Worm (Caenorhabditis elegans) whole organism, L1 larva: Measurements from ENCODE around the gene hsp-12.2.

ENCODE experiments used
- C04F5.9 ChIP-seq: sonication (generic microtip); optimal IDR thresholded peaks from 2 replicates; lab custom pipeline; 2016; ENCODE audit warnings: missing genetic modification characterization, missing compliant biosample characterization
- C16A3.4 ChIP-seq: fragments of 150-350 bp; optimal IDR thresholded peaks from 2 replicates; lab custom pipeline; 2014; ENCODE audit warnings: missing biosample characterization, missing genetic modification characterization
- Y116A8C.19 ChIP-seq: sonication (generic microtip); optimal IDR thresholded peaks from 2 replicates; lab custom pipeline; 2016; ENCODE audit warnings: missing compliant biosample characterization, missing genetic modification characterization, borderline replicate concordance
- alr-1 ChIP-seq: fragments of 200-800 bp; sonication (Bioruptor generic); optimal IDR thresholded peaks from 2 replicates; lab custom pipeline; 2018; ENCODE audit warnings: borderline replicate concordance, mild to moderate bottlenecking, missing genetic modification characterization, missing compliant biosample characterization
- aly-2 ChIP-seq: fragments of 150-350 bp; optimal IDR thresholded peaks from 2 replicates; lab custom pipeline; 2014; ENCODE audit warnings: missing biosample characterization, missing genetic modification characterization
- ama-1 ChIP-seq: fragments of 150-350 bp; optimal IDR thresholded peaks from 2 replicates; lab custom pipeline; 2014
- blmp-1 ChIP-seq: fragments of 150-350 bp; optimal IDR thresholded peaks from 2 replicates; lab custom pipeline; 2014; ENCODE audit warnings: missing biosample characterization, missing genetic modification characterization
- ceh-82 ChIP-seq, 3 experiments: fragments of 150-350 bp in 1 of 3; sonication (generic microtip) in 2 of 3; optimal IDR thresholded peaks; 2 replicates each; lab custom pipeline; 2014 to 2017; ENCODE audit warnings: missing biosample characterization in 3 of 3, missing genetic modification characterization in 3 of 3
- ceh-90 ChIP-seq: sonication (generic microtip); optimal IDR thresholded peaks from 2 replicates; lab custom pipeline; 2016; ENCODE audit warnings: missing genetic modification characterization, missing compliant biosample characterization
- ces-1 ChIP-seq: fragments of 150-350 bp; optimal IDR thresholded peaks from 2 replicates; lab custom pipeline; 2014; ENCODE audit warnings: missing biosample characterization, missing genetic modification reagents, missing genetic modification characterization
- dpl-1 ChIP-seq, 3 experiments: fragments of 150-350 bp in 2 of 3; sonication (generic microtip) in 1 of 3; optimal IDR thresholded peaks; 2 replicates each; lab custom pipeline; 2014 to 2017; ENCODE audit warnings: missing biosample characterization in 3 of 3, missing genetic modification characterization in 3 of 3, missing genetic modification reagents in 3 of 3
- efl-1 ChIP-seq, 4 experiments: fragments of 150-350 bp; optimal IDR thresholded peaks in 3 of 4; peaks in 1 of 4; 1 replicate in 1 of 4; 2 replicates in 3 of 4; lab custom pipeline; 2014; ENCODE audit warnings: missing biosample characterization in 2 of 4, missing genetic modification characterization in 2 of 4, missing genetic modification reagents in 2 of 4
- efl-3 ChIP-seq: fragments of 200-800 bp; sonication (Bioruptor generic); optimal IDR thresholded peaks from 2 replicates; lab custom pipeline; 2018; ENCODE audit warnings: mild to moderate bottlenecking, missing genetic modification characterization, missing compliant biosample characterization
- egl-13 ChIP-seq: sonication (generic microtip); optimal IDR thresholded peaks from 2 replicates; lab custom pipeline; 2016; ENCODE audit warnings: missing genotype, missing genetic modification reagents, missing genetic modification characterization, missing compliant biosample characterization
- egl-27 ChIP-seq, 2 experiments: fragments of 150-350 bp in 1 of 2; sonication (generic microtip); optimal IDR thresholded peaks; 3 replicates each; lab custom pipeline; 2017 to 2018; ENCODE audit warnings: missing biosample characterization in 2 of 2, missing genetic modification characterization in 2 of 2, missing genetic modification reagents in 2 of 2
- fkh-4 ChIP-seq: sonication (generic microtip); optimal IDR thresholded peaks from 2 replicates; lab custom pipeline; 2016; ENCODE audit warnings: missing compliant biosample characterization, missing genetic modification characterization, borderline replicate concordance
- fos-1 ChIP-seq: fragments of 150-350 bp; optimal IDR thresholded peaks from 2 replicates; lab custom pipeline; 2014; ENCODE audit warnings: missing biosample characterization, missing genetic modification characterization
- hlh-4 ChIP-seq: sonication (generic microtip); optimal IDR thresholded peaks from 2 replicates; lab custom pipeline; 2016; ENCODE audit warnings: mild to moderate bottlenecking, missing genetic modification characterization, missing compliant biosample characterization
- lin-14 ChIP-seq: fragments of 200-800 bp; sonication (Bioruptor generic); optimal IDR thresholded peaks from 2 replicates; lab custom pipeline; 2018; ENCODE audit warnings: mild to moderate bottlenecking, missing genetic modification characterization, moderate library complexity, missing compliant biosample characterization
- lin-35 ChIP-seq, 2 experiments: fragments of 150-350 bp; optimal IDR thresholded peaks; 2 replicates each; lab custom pipeline; 2014; ENCODE audit warnings: missing biosample characterization in 2 of 2, missing genetic modification characterization in 2 of 2, missing genetic modification reagents in 2 of 2
- lin-39 ChIP-seq: fragments of 150-350 bp; optimal IDR thresholded peaks from 2 replicates; lab custom pipeline; 2014; ENCODE audit warnings: missing biosample characterization, missing genetic modification reagents, missing genetic modification characterization
- lir-3 ChIP-seq: sonication (generic microtip); optimal IDR thresholded peaks from 2 replicates; lab custom pipeline; 2016; ENCODE audit warnings: mild to moderate bottlenecking, missing genetic modification characterization, moderate library complexity, missing compliant biosample characterization; ENCODE audit not compliant: poor library complexity
- lsy-2 ChIP-seq, 2 experiments: fragments of 150-350 bp; optimal IDR thresholded peaks; 2 replicates each; lab custom pipeline; 2014; ENCODE audit warnings: missing biosample characterization in 2 of 2, missing genetic modification characterization in 2 of 2
- mab-9 ChIP-seq: fragments of 200-800 bp; sonication (Bioruptor generic); IDR thresholded peaks from 2 replicates; pipeline ENCODE4 v1.3.6; 2022; ENCODE audit warnings: missing genetic modification reagents, missing genetic modification characterization, missing compliant biosample characterization
- nhr-11 ChIP-seq: fragments of 150-350 bp; optimal IDR thresholded peaks from 2 replicates; lab custom pipeline; 2014; ENCODE audit warnings: missing biosample characterization, missing genetic modification characterization
- nhr-19 ChIP-seq: fragments of 200-800 bp; sonication (Bioruptor generic); conservative IDR thresholded peaks from 2 replicates; pipeline ENCODE4 v1.3.6; 2022; ENCODE audit warnings: missing genetic modification characterization, missing compliant biosample characterization
- nhr-20 ChIP-seq: sonication (generic microtip); optimal IDR thresholded peaks from 2 replicates; lab custom pipeline; 2016; ENCODE audit warnings: mild to moderate bottlenecking, missing genetic modification characterization, missing compliant biosample characterization
- nhr-28 ChIP-seq: fragments of 150-350 bp; optimal IDR thresholded peaks from 2 replicates; lab custom pipeline; 2014; ENCODE audit warnings: missing biosample characterization, missing genetic modification characterization
- nhr-47 ChIP-seq: sonication (generic microtip); optimal IDR thresholded peaks from 2 replicates; lab custom pipeline; 2016; ENCODE audit warnings: mild to moderate bottlenecking, missing genetic modification characterization, moderate library complexity, missing compliant biosample characterization
- nhr-71 ChIP-seq: sonication (generic microtip); optimal IDR thresholded peaks from 2 replicates; lab custom pipeline; 2016; ENCODE audit warnings: mild to moderate bottlenecking, missing genetic modification characterization, moderate library complexity, missing compliant biosample characterization
- nhr-77 ChIP-seq: fragments of 150-350 bp; optimal IDR thresholded peaks from 2 replicates; lab custom pipeline; 2014; ENCODE audit warnings: missing biosample characterization, missing genetic modification characterization
- nhr-84 ChIP-seq: sonication (generic microtip); optimal IDR thresholded peaks from 2 replicates; lab custom pipeline; 2017; ENCODE audit warnings: missing biosample characterization, missing genetic modification characterization
- rnt-1 ChIP-seq: sonication (generic microtip); optimal IDR thresholded peaks from 2 replicates; lab custom pipeline; 2016; ENCODE audit warnings: mild to moderate bottlenecking, missing genetic modification characterization, moderate library complexity, missing compliant biosample characterization
- snu-23 ChIP-seq: sonication (generic microtip); optimal IDR thresholded peaks from 2 replicates; lab custom pipeline; 2016; ENCODE audit warnings: missing genetic modification characterization, missing compliant biosample characterization
- swsn-7 ChIP-seq: sonication (generic microtip); optimal IDR thresholded peaks from 2 replicates; lab custom pipeline; 2016; ENCODE audit warnings: missing genetic modification characterization, missing compliant biosample characterization
- tbx-2 ChIP-seq: sonication (generic microtip); optimal IDR thresholded peaks from 2 replicates; lab custom pipeline; 2016; ENCODE audit warnings: missing genetic modification characterization, missing compliant biosample characterization
- unc-30 ChIP-seq: sonication (generic microtip); optimal IDR thresholded peaks from 2 replicates; lab custom pipeline; 2017; ENCODE audit warnings: missing biosample characterization, missing genetic modification characterization
- unc-62 ChIP-seq: fragments of 150-350 bp; optimal IDR thresholded peaks from 2 replicates; lab custom pipeline; 2014; ENCODE audit warnings: missing biosample characterization, missing genetic modification reagents, missing genetic modification characterization
- unc-86 ChIP-seq: sonication (generic microtip); optimal IDR thresholded peaks from 2 replicates; lab custom pipeline; 2016; ENCODE audit warnings: missing genetic modification characterization, missing compliant biosample characterization
- unc-98 ChIP-seq: fragments of 200-800 bp; sonication (Bioruptor generic); IDR thresholded peaks from 2 replicates; pipeline ENCODE4 v1.3.6; 2022; ENCODE audit warnings: missing genetic modification characterization, missing compliant biosample characterization
- vab-15 ChIP-seq: sonication (generic microtip); optimal IDR thresholded peaks from 2 replicates; lab custom pipeline; 2017; ENCODE audit warnings: missing genotype, mild to moderate bottlenecking, missing genetic modification characterization, missing compliant biosample characterization
- xbp-1 ChIP-seq: sonication (generic microtip); optimal IDR thresholded peaks from 2 replicates; lab custom pipeline; 2016; ENCODE audit warnings: missing genetic modification characterization, missing compliant biosample characterization
- ztf-11 ChIP-seq, 2 experiments: sonication (generic microtip); optimal IDR thresholded peaks; 2 replicates each; lab custom pipeline; 2016 to 2017; ENCODE audit warnings: missing genetic modification characterization in 2 of 2, missing biosample characterization in 1 of 2, missing compliant biosample characterization in 1 of 2
- ztf-4 ChIP-seq: fragments of 150-350 bp; optimal IDR thresholded peaks from 2 replicates; lab custom pipeline; 2014; ENCODE audit warnings: missing biosample characterization, missing genetic modification characterization

hsp-12.2 gene

DNA sequence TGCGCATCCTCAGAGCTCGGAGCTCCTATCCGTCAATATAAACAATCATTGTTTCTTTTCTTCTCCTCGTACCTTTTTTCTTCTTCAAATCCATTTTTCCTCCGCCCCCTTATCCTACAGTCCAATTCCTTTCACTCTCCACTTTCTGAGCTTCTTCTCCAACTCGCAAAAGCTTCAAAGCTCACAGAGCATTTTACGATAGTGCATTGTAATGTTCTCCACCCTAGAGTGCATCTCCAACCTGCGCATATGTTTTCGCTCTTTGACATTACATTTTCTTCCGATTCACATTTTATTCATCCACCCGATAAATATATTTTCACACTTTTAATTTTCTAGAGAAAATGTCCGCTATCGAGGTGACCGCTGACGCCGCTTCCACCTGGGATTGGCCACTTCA lies at the start of gene hsp-12.2:
hsp-12.2 (plus strand) TSS at position 301 of the 400 bp plus-strand sequence.
- no peak for TF ChIP-seq ceh-82 (tag; optimal IDR thresholded peaks at IDR 0.05; lab: Kevin White, UChicago)
- TF ChIP-seq efl-1 (optimal IDR thresholded peaks at IDR 0.05; lab: Kevin White, UChicago), result no peak
- peak in 1 of 2 experiments; percentile 68 for TF ChIP-seq efl-1 (GFP tag; optimal IDR thresholded peaks at IDR 0.05 in 1 of 2; lab: Kevin White, UChicago)
- TF ChIP-seq unc-62 (GFP tag; lab: Kevin White, UChicago), result no peak

DNA sequence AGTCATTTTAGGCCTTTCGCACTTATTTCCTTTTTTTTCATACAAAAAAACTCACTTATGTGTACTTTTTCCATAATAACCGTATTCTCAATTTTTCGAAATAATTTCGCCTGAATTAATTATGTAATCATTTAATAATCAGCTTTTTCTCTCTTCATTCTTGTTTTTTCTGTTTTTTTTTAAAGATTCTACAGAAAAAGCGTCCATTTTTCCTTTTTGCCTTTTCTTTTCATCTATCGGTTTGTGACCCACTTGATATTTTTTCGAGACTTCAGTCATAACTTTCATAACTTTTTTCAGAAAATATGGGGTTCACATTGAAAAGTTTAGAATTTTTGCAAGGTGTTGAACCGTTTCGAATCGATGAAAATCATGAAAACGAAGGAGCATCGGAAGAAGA lies 49.6 kb upstream of the hsp-12.2 start, which contains the start of gene vms-1:
vms-1 (plus strand) TSS at position 301 of the 400 bp plus-strand sequence.
- TF ChIP-seq egl-27 (tag; optimal IDR thresholded peaks at IDR 0.05; lab: Kevin White, UChicago), result no peak
- no peak for TF ChIP-seq mab-9
- TF ChIP-seq fkh-4 (tag; lab: Kevin White, UChicago), result no peak
- TF ChIP-seq C16A3.4, result no peak
- no peak for TF ChIP-seq lin-35 (GFP tag; optimal IDR thresholded peaks at IDR 0.05; lab: Kevin White, UChicago)
- TF ChIP-seq lin-14 (GFP tag; lab: Kevin White, UChicago), result no peak
- TF ChIP-seq ceh-82 (tag; optimal IDR thresholded peaks at IDR 0.05; lab: Kevin White, UChicago), result no peak
- TF ChIP-seq lir-3 (tag; lab: Kevin White, UChicago), result no peak
- TF ChIP-seq xbp-1 (tag; lab: Kevin White, UChicago), result no peak
- no peak for TF ChIP-seq ztf-11 (tag; optimal IDR thresholded peaks at IDR 0.05; lab: Kevin White, UChicago)
- TF ChIP-seq vab-15 (tag; lab: Kevin White, UChicago), result no peak

DNA sequence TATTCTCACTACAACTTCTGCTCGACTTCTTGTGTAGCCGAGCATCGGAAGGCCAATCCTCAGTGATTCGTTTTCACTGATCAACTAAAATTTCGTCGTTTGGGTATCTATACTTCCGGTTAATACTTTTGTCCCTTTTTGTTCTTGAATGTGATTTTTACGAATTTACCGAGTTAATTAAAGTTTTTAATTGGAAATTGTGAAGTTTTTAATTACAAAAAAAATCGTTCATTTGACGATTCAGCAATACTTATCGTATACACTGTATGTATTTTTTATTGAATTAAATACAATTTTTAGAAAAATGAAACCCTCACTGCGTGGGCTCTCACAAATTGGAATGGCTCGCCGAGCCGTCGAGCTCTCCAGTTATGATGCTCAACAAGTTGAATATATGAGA lies 46.5 kb upstream of the hsp-12.2 start, which contains the start of gene idi-1:
idi-1 (plus strand) TSS at position 301 of the 400 bp plus-strand sequence.
- no peak for TF ChIP-seq lsy-2 (tag; optimal IDR thresholded peaks at IDR 0.05; lab: Kevin White, UChicago)
- TF ChIP-seq nhr-20 (tag; lab: Kevin White, UChicago), result no peak
- TF ChIP-seq nhr-77, result no peak
- no peak for TF ChIP-seq swsn-7 (tag; lab: Kevin White, UChicago)
- TF ChIP-seq snu-23 (GFP tag; lab: Kevin White, UChicago), result no peak
- no peak for TF ChIP-seq efl-3 (GFP tag; lab: Kevin White, UChicago)
- no peak for TF ChIP-seq alr-1 (tag; lab: Kevin White, UChicago)
- TF ChIP-seq nhr-19 (GFP tag; lab: Robert Waterston, UW), result no peak
- no peak for TF ChIP-seq unc-30 (tag; lab: Kevin White, UChicago)
- no peak for TF ChIP-seq Y116A8C.19 (tag; lab: Kevin White, UChicago)
- no peak for TF ChIP-seq ztf-4 (tag; lab: Kevin White, UChicago)
- TF ChIP-seq, all 84 proteins: peak for 0

DNA sequence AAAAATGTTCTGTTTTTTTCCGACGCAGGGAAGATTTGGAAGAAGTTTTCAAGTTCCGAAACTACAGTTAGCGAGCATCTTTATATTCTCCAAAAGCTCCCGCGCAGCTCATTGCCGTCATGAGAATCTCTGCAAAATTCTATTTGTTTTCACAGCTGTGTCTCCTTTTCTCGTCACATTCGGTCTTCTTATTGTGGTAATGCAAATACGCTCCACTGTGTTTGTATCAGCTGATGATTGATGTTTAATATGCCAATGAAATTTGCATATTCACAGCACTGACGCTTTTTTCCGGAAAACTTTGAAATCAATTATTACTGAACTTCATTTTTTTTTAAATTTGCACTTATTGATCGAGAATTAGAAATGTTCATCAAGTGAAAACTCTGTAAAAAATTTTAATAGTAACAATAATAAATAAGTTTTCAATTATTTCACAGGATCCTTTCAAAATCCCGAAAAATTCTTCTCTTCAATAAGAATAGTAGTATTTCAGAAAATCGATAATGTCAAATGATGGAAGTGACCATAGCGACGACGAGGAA lies 44.7 kb upstream of the hsp-12.2 start, which contains the start of gene K06H7.2:
K06H7.2 (plus strand) TSS at position 495 of the 545 bp plus-strand sequence.
- TF ChIP-seq nhr-28 (tag; lab: Kevin White, UChicago) (no peak), lin-39 (tag; lab: Kevin White, UChicago) (no peak), unc-62 (GFP tag; lab: Kevin White, UChicago) (no peak), ztf-4 (tag; lab: Kevin White, UChicago) (no peak), hlh-4 (tag; lab: Kevin White, UChicago) (no peak), unc-86 (tag; lab: Kevin White, UChicago) (no peak), tbx-2 (tag; lab: Kevin White, UChicago) (peak; percentile 35), rnt-1 (peak; percentile 13), egl-13 (tag; lab: Kevin White, UChicago) (no peak), C04F5.9 (tag; lab: Kevin White, UChicago) (no peak), blmp-1 (peak; percentile 38), egl-27 (tag; optimal IDR thresholded peaks at IDR 0.05; lab: Kevin White, UChicago) (no peak), C16A3.4 (peak; percentile 63), nhr-47 (peak; percentile 55), fos-1 (tag; lab: Kevin White, UChicago) (no peak), ceh-90 (tag; lab: Kevin White, UChicago) (no peak), aly-2 (tag; lab: Kevin White, UChicago) (no peak), nhr-71 (tag; lab: Kevin White, UChicago) (peak; percentile 66), xbp-1 (tag; lab: Kevin White, UChicago) (no peak), unc-98 (GFP tag; lab: Robert Waterston, UW) (no peak), nhr-84 (no peak), ztf-11 (tag; optimal IDR thresholded peaks at IDR 0.05; lab: Kevin White, UChicago) (no peak), nhr-11 (no peak), lsy-2 (tag; optimal IDR thresholded peaks at IDR 0.05; lab: Kevin White, UChicago) (peak; percentile 67 to 90), ces-1 (no peak), fkh-4 (tag; lab: Kevin White, UChicago) (no peak), ama-1 (lab: Kevin White, UChicago) (no peak), lin-35 (GFP tag; optimal IDR thresholded peaks at IDR 0.05; lab: Kevin White, UChicago) (peak; percentile 53 to 78), dpl-1 (GFP tag; optimal IDR thresholded peaks at IDR 0.05; lab: Kevin White, UChicago) (peak; percentile 49 to 79 (median 52)), efl-3 (GFP tag; lab: Kevin White, UChicago) (no peak)
